Fruit fly (Drosophila melanogaster) whole organism, embryonic: ENCODE data around the gene CG18662.

Source experiments
- Aef1 ChIP-seq: fragments of 200-800 bp; sonication (Bioruptor generic); IDR thresholded peaks from 3 replicates; pipeline ENCODE4 v1.3.6; 2022; ENCODE audit warnings: missing biosample characterization, missing genetic modification characterization
- CG10979 ChIP-seq: fragments of 200-800 bp; sonication (Bioruptor generic); optimal IDR thresholded peaks from 2 replicates; lab custom pipeline; 2018; ENCODE audit warnings: missing biosample characterization, mild to moderate bottlenecking, missing genetic modification characterization, moderate library complexity
- CG11247 ChIP-seq: fragments of 200-800 bp; sonication (Bioruptor generic); IDR thresholded peaks from 2 replicates; pipeline ENCODE4 v1.3.6; 2022; ENCODE audit warnings: missing biosample characterization, missing genetic modification characterization
- CG11723 ChIP-seq: fragments of 200-800 bp; sonication (Bioruptor generic); optimal IDR thresholded peaks from 2 replicates; lab custom pipeline; 2017; ENCODE audit warnings: missing biosample characterization, mild to moderate bottlenecking, missing genetic modification characterization
- CG12391 ChIP-seq: fragments of 200-800 bp; sonication (Bioruptor generic); optimal IDR thresholded peaks from 3 replicates; lab custom pipeline; 2018; ENCODE audit warnings: missing biosample characterization, mild to moderate bottlenecking, missing genetic modification characterization, moderate library complexity
- CG15696 ChIP-seq: fragments of 200-800 bp; sonication (Bioruptor generic); optimal IDR thresholded peaks from 2 replicates; lab custom pipeline; 2019; ENCODE audit warnings: missing biosample characterization, mild to moderate bottlenecking, missing genetic modification characterization, moderate library complexity
- CG17829 ChIP-seq: fragments of 200-800 bp; optimal IDR thresholded peaks from 2 replicates; lab custom pipeline; 2019; ENCODE audit warnings: missing biosample characterization, mild to moderate bottlenecking, missing genetic modification characterization, moderate library complexity
- CG18011 ChIP-seq: fragments of 200-800 bp; sonication (Bioruptor generic); optimal IDR thresholded peaks from 2 replicates; lab custom pipeline; 2017; ENCODE audit warnings: missing biosample characterization, missing genetic modification characterization, mild to moderate bottlenecking, moderate library complexity, missing genotype
- CG2202 ChIP-seq: fragments of 200-800 bp; sonication (Bioruptor generic); optimal IDR thresholded peaks from 2 replicates; lab custom pipeline; 2018; ENCODE audit warnings: missing biosample characterization, mild to moderate bottlenecking, missing genetic modification characterization
- CG31224 ChIP-seq: fragments of 200-800 bp; sonication (Bioruptor generic); IDR thresholded peaks from 2 replicates; pipeline ENCODE4 v1.3.6; 2022; ENCODE audit warnings: missing biosample characterization, missing genetic modification characterization
- CG3407 ChIP-seq: fragments of 200-800 bp; sonication (Bioruptor generic); optimal IDR thresholded peaks from 2 replicates; lab custom pipeline; 2018; ENCODE audit warnings: missing biosample characterization, mild to moderate bottlenecking, missing genetic modification characterization
- CG34376 ChIP-seq: fragments of 200-800 bp; sonication (Bioruptor generic); optimal IDR thresholded peaks from 2 replicates; lab custom pipeline; 2018; ENCODE audit warnings: missing biosample characterization, mild to moderate bottlenecking, missing genetic modification characterization
- CG5953 ChIP-seq: fragments of 200-800 bp; sonication (Bioruptor generic); IDR thresholded peaks from 2 replicates; pipeline ENCODE4 v1.3.6; 2022; ENCODE audit warnings: missing biosample characterization, missing genetic modification characterization
- CG6254 ChIP-seq: fragments of 200-800 bp; sonication (Bioruptor generic); optimal IDR thresholded peaks from 3 replicates; lab custom pipeline; 2017; ENCODE audit warnings: mild to moderate bottlenecking, missing biosample characterization, missing genetic modification reagents, missing genetic modification characterization
- CG9727 ChIP-seq: fragments of 200-800 bp; sonication (Bioruptor generic); optimal IDR thresholded peaks from 3 replicates; lab custom pipeline; 2017; ENCODE audit warnings: missing biosample characterization, mild to moderate bottlenecking, missing genetic modification characterization
- CG9876 ChIP-seq: fragments of 200-800 bp; sonication (Bioruptor generic); optimal IDR thresholded peaks from 2 replicates; lab custom pipeline; 2016; ENCODE audit warnings: missing biosample characterization, missing genetic modification characterization
- CG9932 ChIP-seq: fragments of 200-800 bp; sonication (Bioruptor generic); IDR thresholded peaks from 2 replicates; pipeline ENCODE4 v1.3.6; 2022; ENCODE audit warnings: missing biosample characterization, missing genetic modification characterization
- CoRest ChIP-seq: fragments of 200-800 bp; sonication (Bioruptor generic); optimal IDR thresholded peaks from 3 replicates; lab custom pipeline; 2018; ENCODE audit warnings: missing biosample characterization, mild to moderate bottlenecking, missing genetic modification characterization, moderate library complexity
- Dek ChIP-seq: fragments of 200-800 bp; sonication (Bioruptor generic); optimal IDR thresholded peaks from 3 replicates; lab custom pipeline; 2019; ENCODE audit warnings: missing biosample characterization, mild to moderate bottlenecking, missing genetic modification characterization, moderate library complexity
- E2f1 ChIP-seq: fragments of 200-800 bp; sonication (Bioruptor generic); IDR thresholded peaks from 2 replicates; pipeline ENCODE4 v1.3.6; 2022; ENCODE audit warnings: missing biosample characterization, missing genetic modification characterization
- H2.0 ChIP-seq: fragments of 200-800 bp; sonication (Bioruptor generic); IDR thresholded peaks from 2 replicates; pipeline ENCODE4 v1.3.6; 2022; ENCODE audit warnings: missing biosample characterization, missing genetic modification characterization
- Hmx ChIP-seq: fragments of 200-800 bp; sonication (Bioruptor generic); optimal IDR thresholded peaks from 2 replicates; lab custom pipeline; 2016; ENCODE audit warnings: missing biosample characterization, missing genetic modification characterization
- Lpt ChIP-seq: fragments of >200 bp; optimal IDR thresholded peaks from 2 replicates; lab custom pipeline; 2018; ENCODE audit warnings: missing biosample characterization, missing genetic modification characterization
- Max ChIP-seq: fragments of 200-800 bp; sonication (Bioruptor generic); optimal IDR thresholded peaks from 2 replicates; lab custom pipeline; 2016; ENCODE audit warnings: missing biosample characterization, mild to moderate bottlenecking, missing genetic modification characterization
- Mes4 ChIP-seq: fragments of 200-800 bp; sonication (Bioruptor generic); optimal IDR thresholded peaks from 2 replicates; lab custom pipeline; 2016; ENCODE audit warnings: missing biosample characterization, missing genetic modification characterization
- NfI ChIP-seq: fragments of 200-800 bp; sonication (Bioruptor generic); optimal IDR thresholded peaks from 3 replicates; lab custom pipeline; 2018; ENCODE audit warnings: missing biosample characterization, mild to moderate bottlenecking, missing genetic modification characterization, moderate library complexity
- Ptx1 ChIP-seq: fragments of 200-800 bp; sonication (Bioruptor generic); IDR thresholded peaks from 2 replicates; pipeline ENCODE4 v1.3.6; 2022; ENCODE audit warnings: missing biosample characterization, missing genetic modification characterization
- Sin3A ChIP-seq: fragments of >200 bp; optimal IDR thresholded peaks from 2 replicates; lab custom pipeline; 2018
- aop ChIP-seq: fragments of 200-800 bp; sonication (Bioruptor generic); IDR thresholded peaks from 2 replicates; pipeline ENCODE4 v1.3.6; 2022; ENCODE audit warnings: missing biosample characterization, missing genetic modification characterization
- ash1 ChIP-seq: fragments of 200-800 bp; sonication (Bioruptor generic); optimal IDR thresholded peaks from 2 replicates; lab custom pipeline; 2018; ENCODE audit warnings: missing biosample characterization, mild to moderate bottlenecking, missing genetic modification characterization
- az2 ChIP-seq: fragments of 200-800 bp; sonication (Bioruptor generic); optimal IDR thresholded peaks from 3 replicates; lab custom pipeline; 2016; ENCODE audit warnings: missing biosample characterization, missing genetic modification characterization
- bbx ChIP-seq: fragments of 200-800 bp; sonication (Bioruptor generic); IDR thresholded peaks from 2 replicates; pipeline ENCODE4 v1.3.6; 2022; ENCODE audit warnings: missing biosample characterization, missing genetic modification characterization; ENCODE audit not compliant: partially characterized antibody
- bsh ChIP-seq, 2 experiments: fragments of 200-800 bp; sonication (Bioruptor generic); optimal IDR thresholded peaks; 2 replicates each; lab custom pipeline; 2017 to 2018; ENCODE audit warnings: mild to moderate bottlenecking in 2 of 2, missing biosample characterization in 2 of 2, missing genetic modification characterization in 2 of 2, moderate library complexity in 1 of 2
- crc ChIP-seq: fragments of 200-800 bp; sonication (Bioruptor generic); optimal IDR thresholded peaks from 2 replicates; lab custom pipeline; 2016; ENCODE audit warnings: missing biosample characterization, missing genetic modification characterization
- crol ChIP-seq: fragments of 200-800 bp; sonication (Bioruptor generic); IDR thresholded peaks from 2 replicates; pipeline ENCODE4 v1.3.6; 2022; ENCODE audit warnings: missing biosample characterization, missing genetic modification characterization
- dm ChIP-seq: fragments of 200-800 bp; sonication (Bioruptor generic); optimal IDR thresholded peaks from 3 replicates; lab custom pipeline; 2016; ENCODE audit warnings: missing biosample characterization, missing genetic modification characterization
- dmrt99B ChIP-seq: fragments of 200-800 bp; sonication (Bioruptor generic); optimal IDR thresholded peaks from 2 replicates; lab custom pipeline; 2018; ENCODE audit warnings: missing biosample characterization, mild to moderate bottlenecking, missing genetic modification characterization, moderate library complexity
- emc ChIP-seq: fragments of 200-800 bp; sonication (Bioruptor generic); optimal IDR thresholded peaks from 2 replicates; lab custom pipeline; 2016; ENCODE audit warnings: missing biosample characterization, missing genetic modification characterization
- fd64A ChIP-seq: fragments of 200-800 bp; sonication (Bioruptor generic); optimal IDR thresholded peaks from 3 replicates; lab custom pipeline; 2018; ENCODE audit warnings: missing biosample characterization, mild to moderate bottlenecking, missing genetic modification characterization
- grau ChIP-seq: fragments of 200-800 bp; optimal IDR thresholded peaks from 3 replicates; lab custom pipeline; 2019; ENCODE audit warnings: missing biosample characterization, mild to moderate bottlenecking, missing genetic modification characterization, moderate library complexity
- insv ChIP-seq, 2 experiments: fragments of 200-800 bp; sonication (Bioruptor generic); optimal IDR thresholded peaks; 3 replicates each; lab custom pipeline; 2016 to 2018; ENCODE audit warnings: missing biosample characterization in 2 of 2, missing genetic modification characterization in 2 of 2
- lab ChIP-seq: fragments of 200-800 bp; sonication (Bioruptor generic); optimal IDR thresholded peaks from 3 replicates; lab custom pipeline; 2017; ENCODE audit warnings: missing biosample characterization, missing genetic modification characterization, mild to moderate bottlenecking, moderate library complexity, missing genetic modification reagents
- nerfin-2 ChIP-seq: fragments of 200-800 bp; sonication (Bioruptor generic); IDR thresholded peaks from 2 replicates; pipeline ENCODE4 v1.3.6; 2022; ENCODE audit warnings: missing biosample characterization, missing genetic modification characterization; ENCODE audit not compliant: partially characterized antibody
- onecut ChIP-seq: fragments of 200-800 bp; sonication (Bioruptor generic); IDR thresholded peaks from 2 replicates; pipeline ENCODE4 v1.3.6; 2022; ENCODE audit warnings: missing biosample characterization, missing genetic modification characterization
- repo ChIP-seq: fragments of 200-800 bp; sonication (Bioruptor generic); optimal IDR thresholded peaks from 2 replicates; lab custom pipeline; 2016; ENCODE audit warnings: missing biosample characterization, missing genetic modification characterization
- rib ChIP-seq: fragments of 200-800 bp; sonication (Bioruptor generic); IDR thresholded peaks from 2 replicates; pipeline ENCODE4 v1.3.6; 2022; ENCODE audit warnings: missing biosample characterization, missing genetic modification characterization
- sqz ChIP-seq: fragments of 200-800 bp; sonication (Bioruptor generic); optimal IDR thresholded peaks from 3 replicates; lab custom pipeline; 2018; ENCODE audit warnings: missing biosample characterization, mild to moderate bottlenecking, missing genetic modification characterization
- ssp ChIP-seq: fragments of 200-800 bp; sonication (Bioruptor generic); IDR thresholded peaks from 2 replicates; pipeline ENCODE4 v1.3.6; 2022; ENCODE audit warnings: missing biosample characterization, missing genetic modification characterization
- tll ChIP-seq, 2 experiments: fragments of 200-800 bp in 1 of 2; fragments of >200 bp in 1 of 2; sonication (Bioruptor generic) in 1 of 2; optimal IDR thresholded peaks; 2 replicates each; lab custom pipeline; 2017 to 2019; ENCODE audit warnings: missing biosample characterization in 2 of 2, missing genetic modification characterization in 2 of 2, mild to moderate bottlenecking in 1 of 2, moderate library complexity in 1 of 2
- tup ChIP-seq: fragments of 200-800 bp; sonication (Bioruptor generic); optimal IDR thresholded peaks from 2 replicates; lab custom pipeline; 2016; ENCODE audit warnings: missing biosample characterization, mild to moderate bottlenecking, missing genetic modification characterization, moderate library complexity
- wdn ChIP-seq: fragments of 200-800 bp; sonication (Bioruptor generic); IDR thresholded peaks from 2 replicates; pipeline ENCODE4 v1.3.6; 2022; ENCODE audit warnings: missing biosample characterization, missing genetic modification characterization

CG18662 gene

dm6 chr2L:8937003-8937402 is 43.5 kb upstream of the CG18662 start, which contains the start of gene Tsp29Fb (continued):
- TF ChIP-seq CG12391 (tag; lab: Kevin White, UChicago): peak; percentile 80
- no peak for TF ChIP-seq insv (GFP tag; optimal IDR thresholded peaks at IDR 0.05; lab: Kevin White, UChicago)
- TF ChIP-seq Sin3A (lab: Kevin White, UChicago): no peak
- TF ChIP-seq CG6254 (GFP tag; lab: Kevin White, UChicago): no peak
- peak; percentile 31; the same call in 1 of the 2 replicates for TF ChIP-seq H2.0 (GFP tag; lab: Robert Waterston, UW)
- TF ChIP-seq CG11247 (GFP tag; lab: Robert Waterston, UW): peak; percentile 42; the same call in 1 of the 2 replicates
- peak; percentile 90 for TF ChIP-seq lab (GFP tag; lab: Kevin White, UChicago)
- TF ChIP-seq CG10979: peak; percentile 57
- peak; percentile 39 for TF ChIP-seq CG18011 (GFP tag; lab: Kevin White, UChicago)
- TF ChIP-seq CG11723 (GFP tag; lab: Kevin White, UChicago): peak; percentile 33
- peak; percentile 50 for TF ChIP-seq Hmx (GFP tag; lab: Kevin White, UChicago)
- peak; percentile 31 for TF ChIP-seq onecut (GFP tag; lab: Robert Waterston, UW)
- peak; percentile 32 for TF ChIP-seq CG3407 (GFP tag; lab: Kevin White, UChicago)
- peak; percentile 86 for TF ChIP-seq Dek (tag; lab: Kevin White, UChicago)
- no peak for TF ChIP-seq tll (GFP tag; optimal IDR thresholded peaks at IDR 0.05; lab: Kevin White, UChicago)
- TF ChIP-seq repo (GFP tag; lab: Kevin White, UChicago): no peak
- peak; percentile 21 for TF ChIP-seq az2
- peak; percentile 89 for TF ChIP-seq dmrt99B (tag; lab: Kevin White, UChicago)
- TF ChIP-seq CG9876 (GFP tag; lab: Kevin White, UChicago): no peak
- TF ChIP-seq grau (tag; lab: Kevin White, UChicago): peak; percentile 87
- TF ChIP-seq CG2202 (tag; lab: Kevin White, UChicago): no peak
- peak; percentile 47; the same call in 1 of the 2 replicates for TF ChIP-seq CG5953
- no peak for TF ChIP-seq sqz (GFP tag; lab: Kevin White, UChicago)
- TF ChIP-seq crc (GFP tag; lab: Kevin White, UChicago): no peak
- TF ChIP-seq crol (GFP tag; lab: Robert Waterston, UW): no peak
- no peak for TF ChIP-seq nerfin-2 (GFP tag; lab: Robert Waterston, UW)
- no peak for TF ChIP-seq wdn (GFP tag; lab: Robert Waterston, UW)
- TF ChIP-seq CG9727 (GFP tag; lab: Kevin White, UChicago): peak; percentile 77
- peak; percentile 77 for TF ChIP-seq Ptx1
- TF ChIP-seq bsh (GFP tag; optimal IDR thresholded peaks at IDR 0.05; lab: Kevin White, UChicago): peak in 1 of 2 experiments; percentile 57
- no peak for TF ChIP-seq Mes4 (GFP tag; lab: Kevin White, UChicago)
- TF ChIP-seq dm: peak; percentile 1
- peak; percentile 57 for TF ChIP-seq CG31224 (GFP tag; lab: Robert Waterston, UW)
- no peak for TF ChIP-seq emc (GFP tag; lab: Kevin White, UChicago)
- peak; percentile 31; the same call in 1 of the 2 replicates for TF ChIP-seq ssp (GFP tag; lab: Robert Waterston, UW)
- peak; percentile 85 for TF ChIP-seq CoRest
- no peak for TF ChIP-seq CG34376
- TF ChIP-seq tup (GFP tag; lab: Kevin White, UChicago): no peak
- peak; percentile 72 for TF ChIP-seq CG9932 (GFP tag; lab: Robert Waterston, UW)
- peak; percentile 46 for TF ChIP-seq Max (GFP tag; lab: Kevin White, UChicago)
- TF ChIP-seq CG15696: peak; percentile 20
- no peak for TF ChIP-seq aop (GFP tag; lab: Robert Waterston, UW)
- peak; percentile 69 for TF ChIP-seq CG17829
- TF ChIP-seq Aef1 (GFP tag; lab: Robert Waterston, UW): peak; percentile 54
- no peak for TF ChIP-seq bbx
- no peak for TF ChIP-seq rib
- TF ChIP-seq NfI: peak; percentile 73
- no peak for TF ChIP-seq ash1 (GFP tag; lab: Kevin White, UChicago)
- TF ChIP-seq E2f1: peak; percentile 61; the same call in 1 of the 2 replicates
- TF ChIP-seq Lpt (GFP tag; lab: Kevin White, UChicago): no peak
- TF ChIP-seq fd64A (GFP tag; lab: Kevin White, UChicago): no peak
